Worm (Caenorhabditis elegans) whole organism, early embryonic: ENCODE data around the gene Y66D12A.6.

ENCODE experiments used
- B0310.2 ChIP-seq: sonication (generic microtip); optimal IDR thresholded peaks from 2 replicates; lab custom pipeline; 2016; ENCODE audit warnings: mild to moderate bottlenecking, missing genetic modification characterization, missing compliant biosample characterization
- F13C5.2 ChIP-seq: sonication (generic microtip); optimal IDR thresholded peaks from 2 replicates; lab custom pipeline; 2017; ENCODE audit warnings: mild to moderate bottlenecking, missing genetic modification characterization, inconsistent platforms, missing compliant biosample characterization
- aly-1 ChIP-seq: sonication (generic microtip); optimal IDR thresholded peaks from 2 replicates; lab custom pipeline; 2016; ENCODE audit warnings: missing genetic modification characterization, missing compliant biosample characterization
- ama-1 ChIP-seq: fragments of 150-350 bp; optimal IDR thresholded peaks from 2 replicates; lab custom pipeline; 2014
- ceh-13 ChIP-seq: fragments of 200-800 bp; sonication (Bioruptor generic); optimal IDR thresholded peaks from 2 replicates; lab custom pipeline; 2018; ENCODE audit warnings: mild to moderate bottlenecking, missing genetic modification characterization, missing compliant biosample characterization
- ceh-36 ChIP-seq: sonication (generic microtip); optimal IDR thresholded peaks from 2 replicates; lab custom pipeline; 2016; ENCODE audit warnings: missing genetic modification characterization, inconsistent platforms, missing compliant biosample characterization
- ets-7 ChIP-seq: sonication (generic microtip); optimal IDR thresholded peaks from 2 replicates; lab custom pipeline; 2016; ENCODE audit warnings: missing genotype, missing genetic modification characterization, missing compliant biosample characterization
- flt-1 ChIP-seq: fragments of 200-800 bp; sonication (Bioruptor generic); IDR thresholded peaks from 2 replicates; pipeline ENCODE4 v1.3.6; 2022; ENCODE audit warnings: missing genetic modification characterization, missing compliant biosample characterization
- hmbx-1 ChIP-seq: sonication (generic microtip); optimal IDR thresholded peaks from 2 replicates; lab custom pipeline; 2016; ENCODE audit warnings: mild to moderate bottlenecking, missing genetic modification characterization, missing compliant biosample characterization
- hmg-4 ChIP-seq: fragments of 200-800 bp; sonication (Bioruptor generic); optimal IDR thresholded peaks from 2 replicates; lab custom pipeline; 2018; ENCODE audit warnings: mild to moderate bottlenecking, missing genetic modification characterization, missing compliant biosample characterization
- hnd-1 ChIP-seq: sonication (generic microtip); optimal IDR thresholded peaks from 2 replicates; lab custom pipeline; 2016; ENCODE audit warnings: missing genetic modification characterization, missing compliant biosample characterization
- pes-1 ChIP-seq: fragments of 200-800 bp; sonication (Bioruptor generic); IDR thresholded peaks from 2 replicates; pipeline ENCODE4 v1.3.6; 2022; ENCODE audit warnings: missing genetic modification reagents, missing genetic modification characterization, missing compliant biosample characterization
- scrt-1 ChIP-seq: fragments of 200-800 bp; sonication (Bioruptor generic); IDR thresholded peaks from 2 replicates; pipeline ENCODE4 v1.3.6; 2022; ENCODE audit warnings: missing genetic modification characterization, missing compliant biosample characterization
- sea-1 ChIP-seq: fragments of 200-800 bp; sonication (Bioruptor generic); conservative IDR thresholded peaks from 2 replicates; pipeline ENCODE4 v1.3.6; 2022; ENCODE audit warnings: missing genetic modification characterization, missing compliant biosample characterization
- tbx-11 ChIP-seq: fragments of 200-800 bp; sonication (Bioruptor generic); IDR thresholded peaks from 2 replicates; pipeline ENCODE4 v1.3.6; 2022; ENCODE audit warnings: missing genetic modification characterization, missing compliant biosample characterization
- tbx-37 ChIP-seq: fragments of 200-800 bp; sonication (Bioruptor generic); conservative IDR thresholded peaks from 2 replicates; pipeline ENCODE4 v1.3.6; 2022; ENCODE audit warnings: missing genetic modification reagents, missing genetic modification characterization, missing compliant biosample characterization
- tra-4 ChIP-seq: sonication (generic microtip); optimal IDR thresholded peaks from 2 replicates; lab custom pipeline; 2017; ENCODE audit warnings: missing genetic modification characterization, missing compliant biosample characterization

The Y66D12A.6 gene

DNA sequence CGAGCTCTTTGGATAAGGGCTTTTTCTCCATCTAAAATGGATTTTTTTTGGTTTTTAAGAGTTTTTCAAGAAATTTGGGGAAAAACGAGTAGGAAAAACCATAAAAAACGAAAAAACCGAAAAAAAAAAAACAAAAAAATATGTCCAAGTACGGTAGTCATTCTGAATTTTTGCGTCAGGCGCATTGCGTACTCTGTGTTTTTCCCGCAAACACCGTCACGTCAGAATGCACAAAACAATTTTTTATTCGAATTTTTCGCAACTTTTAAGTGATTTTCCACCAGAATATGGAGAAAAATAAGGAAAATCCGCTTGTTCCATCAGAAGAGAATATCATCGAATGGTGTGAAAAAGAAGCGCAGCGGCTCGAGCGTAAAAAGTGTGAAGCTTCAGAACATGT lies at the start of gene Y66D12A.6, which contains the start of gene ceh-92:
Y66D12A.6 (minus strand) TSS at position 31 of the 400 bp plus-strand sequence.
ceh-92 (plus strand) TSS at position 229 of the 400 bp plus-strand sequence.
- TF ChIP-seq tbx-11 (GFP tag; lab: Robert Waterston, UW) (no peak), ama-1 (no peak), F13C5.2 (tag; lab: Kevin White, UChicago) (no peak), tra-4 (tag; lab: Kevin White, UChicago) (no peak), ceh-36 (tag; lab: Kevin White, UChicago) (no peak), hmg-4 (GFP tag; lab: Kevin White, UChicago) (no peak), hmbx-1 (tag; lab: Kevin White, UChicago) (no peak), tbx-37 (GFP tag; lab: Robert Waterston, UW) (no peak), pes-1 (GFP tag; lab: Robert Waterston, UW) (no peak), aly-1 (no peak), ets-7 (tag; lab: Kevin White, UChicago) (no peak), sea-1 (GFP tag; lab: Robert Waterston, UW) (no peak)

ce11 chrIII:11629354-11629753 lies 48.2 kb upstream of the Y66D12A.6 start, which contains the start of gene Y66A7A.7:
Gene Y66A7A.7 (minus strand): TSS chrIII:11629454.
- TF ChIP-seq scrt-1 (GFP tag; lab: Robert Waterston, UW) (no peak), ceh-13 (GFP tag; lab: Kevin White, UChicago) (no peak), aly-1 (no peak), pes-1 (GFP tag; lab: Robert Waterston, UW) (no peak), hnd-1 (tag; lab: Kevin White, UChicago) (no peak)

ce11 chrIII:11627631-11628030 lies 46.4 kb upstream of the Y66D12A.6 start:
- TF ChIP-seq tbx-37 (GFP tag; lab: Robert Waterston, UW) (no peak), ama-1 (no peak), hmbx-1 (tag; lab: Kevin White, UChicago) (no peak), aly-1 (no peak), tra-4 (tag; lab: Kevin White, UChicago) (no peak), ceh-36 (tag; lab: Kevin White, UChicago) (no peak), ets-7 (tag; lab: Kevin White, UChicago) (no peak), tbx-11 (GFP tag; lab: Robert Waterston, UW) (no peak), flt-1 (GFP tag; lab: Robert Waterston, UW) (no peak), pes-1 (GFP tag; lab: Robert Waterston, UW) (no peak), scrt-1 (GFP tag; lab: Robert Waterston, UW) (no peak)

DNA sequence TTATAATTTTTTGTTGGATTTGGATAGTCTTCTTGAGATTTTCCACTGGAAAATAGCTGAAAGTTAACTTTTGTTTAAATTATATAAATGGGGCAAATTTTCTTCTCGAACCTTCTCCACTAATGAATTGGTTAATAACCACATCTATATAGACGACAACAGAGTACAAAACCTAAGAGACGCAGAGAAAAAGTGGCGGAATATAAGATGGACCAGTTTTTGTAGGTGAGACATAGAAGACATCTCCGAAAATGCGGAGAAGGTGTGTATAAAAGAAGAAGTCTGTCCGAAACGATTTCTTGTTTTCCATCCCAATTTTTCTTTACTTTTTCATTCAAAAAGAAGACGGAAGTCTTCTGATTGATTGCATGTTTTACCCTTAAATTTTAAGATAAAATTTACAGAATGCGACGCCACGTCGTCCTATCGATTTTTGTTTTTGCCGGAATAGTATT lies 43.7 kb upstream of the Y66D12A.6 start, which contains the start of gene gly-8:
gly-8 (plus strand) TSS at position 405 of the 455 bp plus-strand sequence.
- TF ChIP-seq pes-1 (GFP tag; lab: Robert Waterston, UW) (no peak), hmbx-1 (tag; lab: Kevin White, UChicago) (no peak), flt-1 (GFP tag; lab: Robert Waterston, UW) (no peak), ceh-36 (tag; lab: Kevin White, UChicago) (no peak), ama-1 (no peak), aly-1 (no peak), ceh-13 (GFP tag; lab: Kevin White, UChicago) (no peak), B0310.2 (no peak), scrt-1 (GFP tag; lab: Robert Waterston, UW) (no peak), tbx-11 (GFP tag; lab: Robert Waterston, UW) (no peak), hnd-1 (tag; lab: Kevin White, UChicago) (no peak)

DNA sequence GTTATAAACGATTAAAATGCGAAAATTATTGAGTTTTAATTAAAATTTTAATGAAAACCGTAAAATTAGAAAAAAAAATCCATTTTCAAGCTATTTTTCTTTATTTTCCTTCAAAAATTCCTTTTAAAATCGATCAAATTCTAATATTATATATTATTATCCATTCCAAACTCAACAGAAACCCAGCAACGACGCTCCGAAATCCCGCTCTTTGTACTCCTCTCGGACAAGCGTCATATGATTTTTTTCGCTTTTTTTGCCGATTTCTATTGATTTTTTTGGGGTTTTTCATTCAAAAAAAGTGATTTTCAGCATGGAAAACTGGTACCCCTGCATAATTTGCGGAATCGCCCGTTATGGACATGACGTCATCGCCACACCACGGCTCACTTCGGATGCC lies 35.2 kb upstream of the Y66D12A.6 start, which contains the start of gene ceh-91:
ceh-91 (plus strand) TSS at position 301 of the 400 bp plus-strand sequence.
- TF ChIP-seq hnd-1 (tag; lab: Kevin White, UChicago) (no peak), hmg-4 (GFP tag; lab: Kevin White, UChicago) (no peak), tbx-11 (GFP tag; lab: Robert Waterston, UW) (no peak), F13C5.2 (tag; lab: Kevin White, UChicago) (no peak), scrt-1 (GFP tag; lab: Robert Waterston, UW) (no peak), pes-1 (GFP tag; lab: Robert Waterston, UW) (no peak), sea-1 (GFP tag; lab: Robert Waterston, UW) (no peak), tbx-37 (GFP tag; lab: Robert Waterston, UW) (no peak), ceh-13 (GFP tag; lab: Kevin White, UChicago) (no peak), tra-4 (tag; lab: Kevin White, UChicago) (no peak), hmbx-1 (tag; lab: Kevin White, UChicago) (no peak), ama-1 (no peak), ets-7 (tag; lab: Kevin White, UChicago) (no peak), aly-1 (no peak), B0310.2 (no peak)

DNA sequence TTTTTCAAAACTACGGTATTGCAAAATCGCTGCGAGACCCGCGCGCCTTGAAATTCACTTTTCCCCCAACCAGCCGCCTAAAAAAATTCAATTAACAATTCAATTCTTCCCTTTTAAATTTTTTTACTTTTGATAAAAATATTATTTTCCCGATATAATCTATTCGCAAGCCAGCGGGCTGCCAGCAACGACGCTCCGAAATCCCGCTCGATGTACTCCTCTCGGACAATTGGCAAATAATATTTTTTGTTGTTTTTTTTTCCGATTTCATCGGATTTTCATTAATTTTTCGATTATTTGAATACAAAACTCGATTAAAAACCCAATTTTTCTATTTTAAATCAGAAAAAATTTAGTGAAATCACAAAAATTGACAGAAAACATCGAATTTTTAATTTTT lies 34.6 kb upstream of the Y66D12A.6 start:
- TF ChIP-seq F13C5.2 (tag; lab: Kevin White, UChicago) = no peak
- TF ChIP-seq ceh-36 (tag; lab: Kevin White, UChicago) = no peak

DNA sequence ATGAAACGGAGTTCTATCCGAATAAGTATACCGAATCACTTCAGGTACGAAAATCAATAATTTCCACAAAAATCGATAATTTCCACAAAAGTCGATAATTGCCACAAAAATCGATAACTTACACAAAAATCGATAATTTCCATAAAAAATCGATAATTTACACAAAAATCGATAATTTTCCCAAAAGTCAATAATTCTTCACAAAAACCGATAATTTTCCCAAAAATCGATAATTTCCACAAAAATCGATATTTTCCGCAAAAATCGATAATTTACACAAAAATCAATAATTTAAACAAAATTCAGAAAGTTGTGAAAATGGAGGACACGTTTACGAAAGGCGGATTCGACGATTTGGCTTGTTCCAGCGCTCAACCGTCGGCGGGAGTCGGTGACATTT lies 33.7 kb upstream of the Y66D12A.6 start:
- TF ChIP-seq tra-4 (tag; lab: Kevin White, UChicago) = no peak
- no peak for TF ChIP-seq ets-7 (tag; lab: Kevin White, UChicago)
- TF ChIP-seq ceh-13 (GFP tag; lab: Kevin White, UChicago) = no peak
- TF ChIP-seq pes-1 (GFP tag; lab: Robert Waterston, UW) = no peak
- TF ChIP-seq hmbx-1 (tag; lab: Kevin White, UChicago) = no peak
- TF ChIP-seq scrt-1 (GFP tag; lab: Robert Waterston, UW) = no peak
- TF ChIP-seq B0310.2 = no peak
- no peak for TF ChIP-seq hnd-1 (tag; lab: Kevin White, UChicago)
- TF ChIP-seq ceh-36 (tag; lab: Kevin White, UChicago) = no peak
- TF ChIP-seq ama-1 = no peak
- TF ChIP-seq F13C5.2 (tag; lab: Kevin White, UChicago) = no peak
- no peak for TF ChIP-seq sea-1 (GFP tag; lab: Robert Waterston, UW)
- no peak for TF ChIP-seq tbx-11 (GFP tag; lab: Robert Waterston, UW)
- TF ChIP-seq flt-1 (GFP tag; lab: Robert Waterston, UW) = no peak
